Fruit fly (Drosophila melanogaster): ENCODE results near the gene Gdap1.

Gdap1 gene

DNA sequence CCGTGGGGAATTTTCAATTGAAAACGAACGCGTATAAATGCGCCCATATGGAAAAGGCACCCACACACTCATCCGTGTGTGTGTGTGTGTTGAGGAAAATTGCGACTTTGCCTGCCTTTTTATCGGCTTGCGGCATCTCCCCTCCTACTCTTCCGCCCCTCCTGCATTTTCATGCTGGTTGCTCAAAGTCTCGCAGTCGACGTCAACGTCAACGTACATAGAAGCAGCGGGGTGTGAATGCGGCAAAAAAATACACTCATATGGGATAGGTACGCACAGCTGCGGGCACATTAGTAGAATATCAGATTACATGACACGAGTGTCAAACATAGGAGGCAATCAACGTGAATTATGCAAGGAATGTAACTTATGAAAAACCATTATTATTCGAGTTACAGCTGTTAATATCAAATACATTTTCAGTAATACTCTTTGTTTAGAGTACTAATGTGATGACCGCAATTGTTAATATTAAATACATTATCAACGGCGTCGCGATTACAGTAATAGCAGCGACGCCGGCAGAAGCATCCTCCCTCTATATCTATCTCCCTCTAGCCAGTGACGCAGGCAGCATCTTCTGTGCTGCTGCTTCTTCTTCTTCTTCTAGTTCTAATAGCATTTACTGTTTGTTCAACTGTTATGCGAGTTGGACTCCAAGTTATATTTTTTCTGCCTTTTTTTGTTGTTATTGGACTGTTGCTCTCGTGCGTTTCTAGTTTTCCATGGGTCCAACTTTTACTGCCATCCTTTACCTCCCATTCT, 45.2 kb downstream of the Gdap1 start (continued):
- TF ChIP-seq CG4854 (GFP tag; optimal IDR thresholded peaks at IDR 0.05) (peak; percentile 85), CG16813 (GFP tag; IDR thresholded peaks at IDR 0.05; ENCODE audit: partially characterized antibody) (no peak), tx (GFP tag; optimal IDR thresholded peaks at IDR 0.05) (peak; percentile 77), CG3163 (GFP tag; optimal IDR thresholded peaks at IDR 0.05) (peak; percentile 59), disco-r (GFP tag; optimal IDR thresholded peaks at IDR 0.05) (peak; percentile 73), abd-A (tag; optimal IDR thresholded peaks at IDR 0.05) (peak; percentile 70), CG4617 (GFP tag; optimal IDR thresholded peaks at IDR 0.05; ENCODE audit: borderline replicate concordance) (peak; percentile 33), CG2116 (GFP tag; optimal IDR thresholded peaks at IDR 0.05) (peak; percentile 39), Six4 (GFP tag; optimal IDR thresholded peaks at IDR 0.05) (peak; percentile 87), sim (GFP tag; IDR thresholded peaks at IDR 0.05) (peak; percentile 88), ara (GFP tag; IDR thresholded peaks at IDR 0.05) (peak; percentile 93), ab (GFP tag; optimal IDR thresholded peaks at IDR 0.05) (peak; percentile 74), CG6689 (GFP tag; IDR thresholded peaks at IDR 0.05) (peak; percentile 89), mam (GFP tag; optimal IDR thresholded peaks at IDR 0.05) (peak; percentile 87), CG12659 (GFP tag; optimal IDR thresholded peaks at IDR 0.05) (peak; percentile 83), CG9215 (GFP tag; IDR thresholded peaks at IDR 0.05) (peak; percentile 54; the same call in 1 of the 2 replicates), CG18619 (GFP tag; optimal IDR thresholded peaks at IDR 0.05) (peak; percentile 89), hkb (optimal IDR thresholded peaks at IDR 0.05) (no peak), hkb (GFP tag; IDR thresholded peaks at IDR 0.05) (peak; percentile 95), CG3847 (GFP tag; IDR thresholded peaks at IDR 0.05) (peak; percentile 70), CG10979 (tag; optimal IDR thresholded peaks at IDR 0.05) (peak; percentile 93), ato (GFP tag; IDR thresholded peaks at IDR 0.05; ENCODE audit: partially characterized antibody) (no peak), Hsf (GFP tag; optimal IDR thresholded peaks at IDR 0.05) (peak; percentile 89), Poxn (GFP tag; IDR thresholded peaks at IDR 0.05) (no peak), Eip74EF (GFP tag; optimal IDR thresholded peaks at IDR 0.05) (peak in 1 of 2 experiments; percentile 81), B-H2 (GFP tag; optimal IDR thresholded peaks at IDR 0.05) (peak; percentile 36), gro (GFP tag; optimal IDR thresholded peaks at IDR 0.05) (peak; percentile 64), nerfin-1 (tag; optimal IDR thresholded peaks at IDR 0.05) (peak; percentile 84), CG11560 (tag; IDR thresholded peaks at IDR 0.05) (peak; percentile 52; the same call in 1 of the 3 replicates), ac (GFP tag; optimal IDR thresholded peaks at IDR 0.05) (peak; percentile 80), ci (GFP tag; IDR thresholded peaks at IDR 0.05) (peak; percentile 95), h (optimal IDR thresholded peaks at IDR 0.05) (no peak), bowl (GFP tag; IDR thresholded peaks at IDR 0.05) (peak; percentile 83), CG3838 (GFP tag; optimal IDR thresholded peaks at IDR 0.05) (peak; percentile 36), CG16863 (GFP tag; optimal IDR thresholded peaks at IDR 0.05) (peak; percentile 87), CG42726 (GFP tag; IDR thresholded peaks at IDR 0.05; ENCODE audit: partially characterized antibody) (no peak), slp2 (GFP tag; optimal IDR thresholded peaks at IDR 0.05) (peak; percentile 90), al (GFP tag; IDR thresholded peaks at IDR 0.05) (peak; percentile 74), lola (GFP tag; optimal IDR thresholded peaks at IDR 0.05) (peak in 1 of 3 experiments; percentile 88), CG5180 (GFP tag; optimal IDR thresholded peaks at IDR 0.05) (peak; percentile 67), Pdp1 (GFP tag; optimal IDR thresholded peaks at IDR 0.05) (peak; percentile 89 to 90), CG12104 (GFP tag; optimal IDR thresholded peaks at IDR 0.05) (peak; percentile 45), her (GFP tag; optimal IDR thresholded peaks at IDR 0.05) (peak; percentile 78), CG17912 (GFP tag; optimal IDR thresholded peaks at IDR 0.05) (no peak), H15 (GFP tag; IDR thresholded peaks at IDR 0.05) (peak; percentile 81; the same call in 2 of the 3 replicates), Spps (tag; optimal IDR thresholded peaks at IDR 0.05) (peak; percentile 84), hb (GFP tag; IDR thresholded peaks at IDR 0.05; ENCODE audit: partially characterized antibody) (no peak), CG8478 (optimal IDR thresholded peaks at IDR 0.05) (no peak), Nf-YA (GFP tag; IDR thresholded peaks at IDR 0.05) (peak; percentile 68), CG14667 (GFP tag; IDR thresholded peaks at IDR 0.05) (peak; percentile 70)

All from whole organism, embryonic.